Fruit fly (Drosophila melanogaster) whole organism, embryonic: ENCODE data around the gene CG31832.
A peak's percentile ranks its signal among the peaks of the same experiment; 100 is the strongest.

Experiments
- Atf3 ChIP-seq: fragments of 200-800 bp; sonication (Bioruptor generic); optimal IDR thresholded peaks from 3 replicates; lab custom pipeline; 2016; ENCODE audit warnings: missing biosample characterization, missing genetic modification characterization
- CG1024 ChIP-seq: fragments of 200-800 bp; sonication (Bioruptor generic); IDR thresholded peaks from 2 replicates; pipeline ENCODE4 v1.3.6; 2022; ENCODE audit warnings: missing biosample characterization, missing genetic modification characterization
- CG12942 ChIP-seq: fragments of 200-800 bp; sonication (Bioruptor generic); optimal IDR thresholded peaks from 3 replicates; lab custom pipeline; 2016; ENCODE audit warnings: missing biosample characterization, missing genetic modification characterization
- CG13123 ChIP-seq: fragments of 200-800 bp; sonication (Bioruptor generic); optimal IDR thresholded peaks from 2 replicates; lab custom pipeline; 2016; ENCODE audit warnings: missing biosample characterization, missing genetic modification characterization
- CG14667 ChIP-seq: fragments of 200-800 bp; sonication (Bioruptor generic); IDR thresholded peaks from 2 replicates; pipeline ENCODE4 v1.3.6; 2022; ENCODE audit warnings: missing biosample characterization, missing genetic modification characterization
- CG15073 ChIP-seq: fragments of 200-800 bp; sonication (Bioruptor generic); optimal IDR thresholded peaks from 2 replicates; lab custom pipeline; 2016; ENCODE audit warnings: missing biosample characterization, missing genetic modification characterization
- CG15601 ChIP-seq: fragments of 200-800 bp; sonication (Bioruptor generic); optimal IDR thresholded peaks from 3 replicates; lab custom pipeline; 2019; ENCODE audit warnings: missing biosample characterization, mild to moderate bottlenecking, missing genetic modification characterization, moderate library complexity
- CG16779 ChIP-seq: fragments of 200-800 bp; sonication (Bioruptor generic); IDR thresholded peaks from 2 replicates; pipeline ENCODE4 v1.3.6; 2022; ENCODE audit warnings: missing biosample characterization, missing genetic modification characterization
- CG17186 ChIP-seq: fragments of 200-800 bp; sonication (Bioruptor generic); optimal IDR thresholded peaks from 3 replicates; lab custom pipeline; 2017; ENCODE audit warnings: missing biosample characterization, missing genetic modification reagents, missing genetic modification characterization
- CG17912 ChIP-seq: fragments of 200-800 bp; sonication (Bioruptor generic); optimal IDR thresholded peaks from 2 replicates; lab custom pipeline; 2018; ENCODE audit warnings: missing biosample characterization, mild to moderate bottlenecking, missing genetic modification characterization
- CG18619 ChIP-seq: fragments of 200-800 bp; sonication (Bioruptor generic); optimal IDR thresholded peaks from 3 replicates; lab custom pipeline; 2017; ENCODE audit warnings: missing biosample characterization, mild to moderate bottlenecking, missing genetic modification characterization
- CG18764 ChIP-seq: fragments of 200-800 bp; sonication (Bioruptor generic); optimal IDR thresholded peaks from 3 replicates; lab custom pipeline; 2016; ENCODE audit warnings: missing biosample characterization, missing genetic modification characterization
- CG2199 ChIP-seq: fragments of 200-800 bp; sonication (Bioruptor generic); IDR thresholded peaks from 3 replicates; pipeline ENCODE4 v1.3.6; 2022; ENCODE audit warnings: missing biosample characterization, missing genetic modification characterization
- CG32767 ChIP-seq: fragments of 200-800 bp; sonication (Bioruptor generic); IDR thresholded peaks from 2 replicates; pipeline ENCODE4 v1.3.6; 2022; ENCODE audit warnings: missing biosample characterization, missing genetic modification characterization
- CG34376 ChIP-seq: fragments of 200-800 bp; sonication (Bioruptor generic); optimal IDR thresholded peaks from 2 replicates; lab custom pipeline; 2018; ENCODE audit warnings: missing biosample characterization, mild to moderate bottlenecking, missing genetic modification characterization
- CG3838 ChIP-seq: fragments of 200-800 bp; sonication (Bioruptor generic); optimal IDR thresholded peaks from 3 replicates; lab custom pipeline; 2016; ENCODE audit warnings: missing biosample characterization, missing genetic modification characterization
- CG6813 ChIP-seq: fragments of 200-800 bp; sonication (Bioruptor generic); optimal IDR thresholded peaks from 2 replicates; lab custom pipeline; 2017; ENCODE audit warnings: missing biosample characterization, missing genetic modification characterization, mild to moderate bottlenecking, moderate library complexity, missing genetic modification reagents
- CG7928 ChIP-seq: fragments of 200-800 bp; sonication (Bioruptor generic); optimal IDR thresholded peaks from 2 replicates; lab custom pipeline; 2017; ENCODE audit warnings: missing biosample characterization, mild to moderate bottlenecking, missing genetic modification characterization
- CG9727 ChIP-seq: fragments of 200-800 bp; sonication (Bioruptor generic); optimal IDR thresholded peaks from 3 replicates; lab custom pipeline; 2017; ENCODE audit warnings: missing biosample characterization, mild to moderate bottlenecking, missing genetic modification characterization
- D19A ChIP-seq: fragments of 200-800 bp; optimal IDR thresholded peaks from 3 replicates; lab custom pipeline; 2019; ENCODE audit warnings: missing biosample characterization, mild to moderate bottlenecking, missing genetic modification characterization, moderate library complexity
- Ets65A ChIP-seq: fragments of 200-800 bp; sonication (Bioruptor generic); peaks from one replicate; lab custom pipeline; 2016; ENCODE audit warnings: missing biosample characterization, missing genetic modification characterization
- Ets97D ChIP-seq: fragments of 200-800 bp; sonication (Bioruptor generic); optimal IDR thresholded peaks from 3 replicates; lab custom pipeline; 2016; ENCODE audit warnings: missing biosample characterization, missing genetic modification characterization
- Fer1 ChIP-seq: fragments of 200-800 bp; sonication (Bioruptor generic); optimal IDR thresholded peaks from 2 replicates; lab custom pipeline; 2017; ENCODE audit warnings: missing biosample characterization, mild to moderate bottlenecking, missing genetic modification characterization
- GATAe ChIP-seq: fragments of 200-800 bp; sonication (Bioruptor generic); conservative IDR thresholded peaks from 2 replicates; pipeline ENCODE4 v1.3.6; 2022; ENCODE audit warnings: missing biosample characterization, missing genetic modification characterization
- HLH54F ChIP-seq: fragments of 200-800 bp; sonication (Bioruptor generic); optimal IDR thresholded peaks from 3 replicates; lab custom pipeline; 2016; ENCODE audit warnings: missing biosample characterization, missing genetic modification characterization
- Med ChIP-seq: fragments of 200-800 bp; sonication (Bioruptor generic); peaks from one replicate; lab custom pipeline; 2016; ENCODE audit warnings: missing biosample characterization, missing genetic modification characterization, mild to moderate bottlenecking, inconsistent platforms, moderate library complexity
- Scr ChIP-seq: fragments of 200-800 bp; sonication (Bioruptor generic); IDR thresholded peaks from 2 replicates; pipeline ENCODE4 v1.3.6; 2022; ENCODE audit warnings: missing biosample characterization, missing genetic modification characterization; ENCODE audit not compliant: partially characterized antibody
- Sox100B ChIP-seq: fragments of 200-800 bp; sonication (Bioruptor generic); optimal IDR thresholded peaks from 3 replicates; lab custom pipeline; 2018; ENCODE audit warnings: missing biosample characterization, mild to moderate bottlenecking, missing genetic modification characterization
- Taf1 ChIP-seq: fragments of 200-800 bp; sonication (Bioruptor generic); IDR thresholded peaks from 2 replicates; pipeline ENCODE4 v1.3.6; 2022; ENCODE audit warnings: missing biosample characterization, missing genetic modification characterization
- al ChIP-seq: fragments of 200-800 bp; sonication (Bioruptor generic); IDR thresholded peaks from 2 replicates; pipeline ENCODE4 v1.3.6; 2022; ENCODE audit warnings: missing biosample characterization, missing genetic modification characterization
- ap ChIP-seq: fragments of 200-800 bp; sonication (Bioruptor generic); IDR thresholded peaks from 2 replicates; pipeline ENCODE4 v1.3.6; 2022; ENCODE audit warnings: missing biosample characterization, missing genetic modification characterization
- ci ChIP-seq: fragments of 200-800 bp; sonication (Bioruptor generic); IDR thresholded peaks from 3 replicates; pipeline ENCODE4 v1.3.6; 2022; ENCODE audit warnings: missing biosample characterization, missing genetic modification characterization
- crol ChIP-seq: fragments of 200-800 bp; sonication (Bioruptor generic); IDR thresholded peaks from 2 replicates; pipeline ENCODE4 v1.3.6; 2022; ENCODE audit warnings: missing biosample characterization, missing genetic modification characterization
- cwo ChIP-seq: fragments of 200-800 bp; sonication (Bioruptor generic); optimal IDR thresholded peaks from 3 replicates; lab custom pipeline; 2017; ENCODE audit warnings: missing biosample characterization, missing genetic modification characterization, mild to moderate bottlenecking, moderate library complexity, missing genetic modification reagents
- ftz-f1 ChIP-seq: fragments of 200-800 bp; sonication (Bioruptor generic); optimal IDR thresholded peaks from 2 replicates; lab custom pipeline; 2016; ENCODE audit warnings: missing biosample characterization, missing genetic modification characterization
- grn ChIP-seq: fragments of 200-800 bp; sonication (Bioruptor generic); optimal IDR thresholded peaks from 3 replicates; lab custom pipeline; 2017; ENCODE audit warnings: missing biosample characterization, missing genetic modification characterization
- gt ChIP-seq: fragments of 200-800 bp; sonication (Bioruptor generic); IDR thresholded peaks from 2 replicates; pipeline ENCODE4 v1.3.6; 2022; ENCODE audit warnings: missing biosample characterization, missing genetic modification characterization
- hkb ChIP-seq, 2 experiments: fragments of 200-800 bp in 1 of 2; fragments of >200 bp in 1 of 2; sonication (Bioruptor generic) in 1 of 2; IDR thresholded peaks in 1 of 2; optimal IDR thresholded peaks in 1 of 2; 2 replicates each; pipeline versions ENCODE4 v1.3.6 to Lab custom; 2017 to 2022; ENCODE audit warnings: missing biosample characterization in 1 of 2, missing genetic modification characterization in 1 of 2
- mirr ChIP-seq: fragments of 200-800 bp; sonication (Bioruptor generic); optimal IDR thresholded peaks from 3 replicates; lab custom pipeline; 2018; ENCODE audit warnings: missing biosample characterization, mild to moderate bottlenecking, missing genetic modification characterization
- peb ChIP-seq: fragments of 200-800 bp; sonication (Bioruptor generic); IDR thresholded peaks from 2 replicates; pipeline ENCODE4 v1.3.6; 2022; ENCODE audit warnings: missing biosample characterization, missing genetic modification characterization
- pros ChIP-seq: fragments of 200-800 bp; sonication (Bioruptor generic); optimal IDR thresholded peaks from 3 replicates; lab custom pipeline; 2019; ENCODE audit warnings: missing biosample characterization, mild to moderate bottlenecking, missing genetic modification characterization, moderate library complexity
- pum ChIP-seq: fragments of 200-800 bp; sonication (Bioruptor generic); optimal IDR thresholded peaks from 2 replicates; lab custom pipeline; 2016; ENCODE audit warnings: missing biosample characterization, missing genetic modification characterization
- rib ChIP-seq: fragments of 200-800 bp; sonication (Bioruptor generic); IDR thresholded peaks from 2 replicates; pipeline ENCODE4 v1.3.6; 2022; ENCODE audit warnings: missing biosample characterization, missing genetic modification characterization
- sd ChIP-seq: fragments of 200-800 bp; sonication (Bioruptor generic); optimal IDR thresholded peaks from 3 replicates; lab custom pipeline; 2018; ENCODE audit warnings: missing biosample characterization, mild to moderate bottlenecking, missing genetic modification characterization, moderate library complexity
- sob ChIP-seq: fragments of 200-800 bp; sonication (Bioruptor generic); IDR thresholded peaks from 2 replicates; pipeline ENCODE4 v1.3.6; 2022; ENCODE audit warnings: missing biosample characterization, missing genetic modification characterization
- sr ChIP-seq: fragments of 200-800 bp; sonication (Bioruptor generic); IDR thresholded peaks from 3 replicates; pipeline ENCODE4 v1.3.6; 2022; ENCODE audit warnings: missing biosample characterization, missing genetic modification characterization
- stc ChIP-seq: fragments of 200-800 bp; sonication (Bioruptor generic); IDR thresholded peaks from 2 replicates; pipeline ENCODE4 v1.3.6; 2022; ENCODE audit warnings: missing biosample characterization, missing genetic modification characterization
- tap ChIP-seq: fragments of 200-800 bp; optimal IDR thresholded peaks from 3 replicates; lab custom pipeline; 2019; ENCODE audit warnings: missing biosample characterization, mild to moderate bottlenecking, missing genetic modification characterization, moderate library complexity
- tgo ChIP-seq: fragments of 200-800 bp; sonication (Bioruptor generic); IDR thresholded peaks from 3 replicates; pipeline ENCODE4 v1.3.6; 2022; ENCODE audit warnings: missing biosample characterization, missing genetic modification characterization
- ttk ChIP-seq: fragments of 200-800 bp; sonication (Bioruptor generic); IDR thresholded peaks from 2 replicates; pipeline ENCODE4 v2.1.2; 2022; ENCODE audit warnings: missing biosample characterization, missing genetic modification characterization
- usp ChIP-seq: fragments of >200 bp; optimal IDR thresholded peaks from 2 replicates; lab custom pipeline; 2017; ENCODE audit warnings: missing biosample characterization, missing genetic modification characterization
- zen ChIP-seq: fragments of 200-800 bp; sonication (Bioruptor generic); optimal IDR thresholded peaks from 3 replicates; lab custom pipeline; 2018; ENCODE audit warnings: missing biosample characterization, mild to moderate bottlenecking, missing genetic modification characterization, moderate library complexity
- zf30C ChIP-seq: fragments of 200-800 bp; sonication (Bioruptor generic); optimal IDR thresholded peaks from 3 replicates; lab custom pipeline; 2018; ENCODE audit warnings: missing biosample characterization, mild to moderate bottlenecking, missing genetic modification characterization

CG31832 gene

dm6 chr2L:15065663-15066062 is 34.1 kb upstream of the CG31832 start:
- no peak for TF ChIP-seq usp (GFP tag; lab: Kevin White, UChicago)
- no peak for TF ChIP-seq al (GFP tag; lab: Robert Waterston, UW)
- peak; percentile 93 for TF ChIP-seq CG2199 (GFP tag; lab: Robert Waterston, UW)
- no peak for TF ChIP-seq Scr (GFP tag; lab: Robert Waterston, UW)
- peak; percentile 34 for TF ChIP-seq CG34376 (GFP tag; lab: Kevin White, UChicago)
- no peak for TF ChIP-seq Ets65A
- no peak for TF ChIP-seq tap (tag; lab: Kevin White, UChicago)
- TF ChIP-seq ttk (GFP tag; lab: Robert Waterston, UW), result peak; percentile 24; the same call in 1 of the 2 replicates
- TF ChIP-seq CG15601 (tag; lab: Kevin White, UChicago), result no peak
- no peak for TF ChIP-seq CG12942
- TF ChIP-seq GATAe (GFP tag; lab: Robert Waterston, UW), result peak; percentile 88
- TF ChIP-seq CG7928, result no peak
- TF ChIP-seq pum, result no peak
- no peak for TF ChIP-seq CG18764 (GFP tag; lab: Kevin White, UChicago)
- no peak for TF ChIP-seq Sox100B
- no peak for TF ChIP-seq peb
- no peak for TF ChIP-seq sr (GFP tag; lab: Robert Waterston, UW)
- TF ChIP-seq CG3838 (GFP tag; lab: Kevin White, UChicago), result no peak
- TF ChIP-seq grn (GFP tag; lab: Kevin White, UChicago), result peak; percentile 83
- TF ChIP-seq tgo, result no peak
- no peak for TF ChIP-seq CG13123
- no peak for TF ChIP-seq rib (GFP tag; lab: Robert Waterston, UW)
- no peak for TF ChIP-seq Atf3 (GFP tag; lab: Kevin White, UChicago)
- TF ChIP-seq HLH54F, result no peak
- TF ChIP-seq CG15073, result no peak
- no peak for TF ChIP-seq Taf1 (GFP tag; lab: Robert Waterston, UW)
- TF ChIP-seq ftz-f1 (GFP tag; lab: Kevin White, UChicago), result peak; percentile 22
- peak; percentile 74 for TF ChIP-seq Med
- TF ChIP-seq CG16779, result 0 out of 2 replicates have a peak, but pooled peaks have one; percentile 51
- TF ChIP-seq CG1024 (GFP tag; lab: Robert Waterston, UW), result no peak
- peak; percentile 54; the same call in 1 of the 3 replicates for TF ChIP-seq ci (GFP tag; lab: Robert Waterston, UW)
- no peak for TF ChIP-seq ap (GFP tag; lab: Robert Waterston, UW)
- TF ChIP-seq mirr (GFP tag; lab: Kevin White, UChicago), result peak; percentile 85
- TF ChIP-seq hkb (optimal IDR thresholded peaks at IDR 0.05; lab: Kevin White, UChicago), result no peak
- TF ChIP-seq hkb (GFP tag; IDR thresholded peaks at IDR 0.05; lab: Robert Waterston, UW), result no peak
- peak; percentile 85 for TF ChIP-seq sd (tag; lab: Kevin White, UChicago)
- peak; percentile 26 for TF ChIP-seq pros
- TF ChIP-seq sob (GFP tag; lab: Robert Waterston, UW), result no peak
- TF ChIP-seq CG17186, result no peak
- no peak for TF ChIP-seq zen
- TF ChIP-seq zf30C (GFP tag; lab: Kevin White, UChicago), result no peak
- no peak for TF ChIP-seq CG9727
- no peak for TF ChIP-seq Fer1
- no peak for TF ChIP-seq CG18619 (GFP tag; lab: Kevin White, UChicago)
- TF ChIP-seq CG17912 (GFP tag; lab: Kevin White, UChicago), result no peak
- no peak for TF ChIP-seq Ets97D
- no peak for TF ChIP-seq CG32767 (GFP tag; lab: Robert Waterston, UW)
- TF ChIP-seq gt (GFP tag; lab: Robert Waterston, UW), result no peak
- TF ChIP-seq crol, result peak; percentile 95
- no peak for TF ChIP-seq stc
- TF ChIP-seq cwo, result peak; percentile 17
- TF ChIP-seq CG6813 (GFP tag; lab: Kevin White, UChicago), result no peak
- peak; percentile 12 for TF ChIP-seq D19A (tag; lab: Kevin White, UChicago)
- TF ChIP-seq CG14667 (GFP tag; lab: Robert Waterston, UW), result no peak
